Fruit fly (Drosophila melanogaster) whole organism, embryonic: Measurements from ENCODE around the gene CG16789.

Source experiments
- CG10654 ChIP-seq: fragments of 200-800 bp; sonication (Bioruptor generic); optimal IDR thresholded peaks from 2 replicates; lab custom pipeline; 2016; ENCODE audit warnings: missing biosample characterization, missing genetic modification characterization
- CG11504 ChIP-seq: fragments of 200-800 bp; sonication (Bioruptor generic); optimal IDR thresholded peaks from 3 replicates; lab custom pipeline; 2019; ENCODE audit warnings: missing biosample characterization, mild to moderate bottlenecking, missing genetic modification characterization, moderate library complexity
- CG11695 ChIP-seq: fragments of 200-800 bp; sonication (Bioruptor generic); IDR thresholded peaks from 3 replicates; pipeline ENCODE4 v1.3.6; 2022; ENCODE audit warnings: missing biosample characterization, missing genetic modification characterization
- CG12744 ChIP-seq: fragments of 200-800 bp; sonication (Bioruptor generic); optimal IDR thresholded peaks from 2 replicates; lab custom pipeline; 2016; ENCODE audit warnings: missing biosample characterization, missing genetic modification characterization
- CG14860 ChIP-seq: fragments of 200-800 bp; sonication (Bioruptor generic); IDR thresholded peaks from 3 replicates; pipeline ENCODE4 v1.3.6; 2022; ENCODE audit warnings: missing biosample characterization, missing genetic modification characterization; ENCODE audit not compliant: partially characterized antibody
- CG15696 ChIP-seq: fragments of 200-800 bp; sonication (Bioruptor generic); optimal IDR thresholded peaks from 2 replicates; lab custom pipeline; 2019; ENCODE audit warnings: missing biosample characterization, mild to moderate bottlenecking, missing genetic modification characterization, moderate library complexity
- CG1602 ChIP-seq: fragments of 200-800 bp; sonication (Bioruptor generic); optimal IDR thresholded peaks from 3 replicates; lab custom pipeline; 2016; ENCODE audit warnings: missing biosample characterization, missing genetic modification characterization
- CG31388 ChIP-seq: fragments of 200-800 bp; sonication (Bioruptor generic); optimal IDR thresholded peaks from 2 replicates; lab custom pipeline; 2016; ENCODE audit warnings: missing biosample characterization, missing genetic modification characterization
- CG3163 ChIP-seq: fragments of 200-800 bp; sonication (Bioruptor generic); optimal IDR thresholded peaks from 3 replicates; lab custom pipeline; 2016; ENCODE audit warnings: missing biosample characterization, missing genetic modification characterization
- CG33557 ChIP-seq: fragments of 200-800 bp; sonication (Bioruptor generic); optimal IDR thresholded peaks from 2 replicates; lab custom pipeline; 2019; ENCODE audit warnings: missing biosample characterization, mild to moderate bottlenecking, missing genetic modification characterization, moderate library complexity
- CG34224 ChIP-seq: fragments of 200-800 bp; sonication (Bioruptor generic); IDR thresholded peaks from 3 replicates; pipeline ENCODE4 v1.3.6; 2022; ENCODE audit warnings: missing biosample characterization, missing genetic modification characterization; ENCODE audit not compliant: partially characterized antibody
- CG4730 ChIP-seq: fragments of 200-800 bp; sonication (Bioruptor generic); IDR thresholded peaks from 2 replicates; pipeline ENCODE4 v1.3.6; 2022; ENCODE audit warnings: missing biosample characterization, missing genetic modification characterization
- CG6254 ChIP-seq: fragments of 200-800 bp; sonication (Bioruptor generic); optimal IDR thresholded peaks from 3 replicates; lab custom pipeline; 2017; ENCODE audit warnings: mild to moderate bottlenecking, missing biosample characterization, missing genetic modification reagents, missing genetic modification characterization
- CG7987 ChIP-seq: fragments of 200-800 bp; sonication (Bioruptor generic); optimal IDR thresholded peaks from 2 replicates; lab custom pipeline; 2018; ENCODE audit warnings: missing biosample characterization, mild to moderate bottlenecking, missing genetic modification characterization, moderate library complexity
- CG8290 ChIP-seq, 3 experiments: fragments of 200-800 bp; sonication (Bioruptor generic); optimal IDR thresholded peaks; 2 replicates each; lab custom pipeline; 2016 to 2019; ENCODE audit warnings: missing biosample characterization in 3 of 3, missing genetic modification characterization in 3 of 3, mild to moderate bottlenecking in 2 of 3, moderate library complexity in 1 of 3
- CG9876 ChIP-seq: fragments of 200-800 bp; sonication (Bioruptor generic); optimal IDR thresholded peaks from 2 replicates; lab custom pipeline; 2016; ENCODE audit warnings: missing biosample characterization, missing genetic modification characterization
- D19A ChIP-seq: fragments of 200-800 bp; optimal IDR thresholded peaks from 3 replicates; lab custom pipeline; 2019; ENCODE audit warnings: missing biosample characterization, mild to moderate bottlenecking, missing genetic modification characterization, moderate library complexity
- Ets65A ChIP-seq: fragments of 200-800 bp; sonication (Bioruptor generic); peaks from one replicate; lab custom pipeline; 2016; ENCODE audit warnings: missing biosample characterization, missing genetic modification characterization
- HLH3B ChIP-seq: fragments of 200-800 bp; sonication (Bioruptor generic); IDR thresholded peaks from 2 replicates; pipeline ENCODE4 v1.3.6; 2022; ENCODE audit warnings: missing biosample characterization, missing genetic modification characterization
- Hr78 ChIP-seq, 2 experiments: fragments of 200-800 bp in 1 of 2; fragments of >200 bp in 1 of 2; sonication (Bioruptor generic) in 1 of 2; optimal IDR thresholded peaks; 2 replicates each; lab custom pipeline; 2017 to 2019; ENCODE audit warnings: missing biosample characterization in 2 of 2, missing genetic modification characterization in 2 of 2, mild to moderate bottlenecking in 1 of 2, moderate library complexity in 1 of 2
- Jarid2 ChIP-seq: fragments of 200-800 bp; sonication (Bioruptor generic); optimal IDR thresholded peaks from 3 replicates; lab custom pipeline; 2017; ENCODE audit warnings: mild to moderate bottlenecking, missing biosample characterization, missing genetic modification reagents, missing genetic modification characterization
- Kr ChIP-seq: fragments of 200-800 bp; sonication (Bioruptor generic); optimal IDR thresholded peaks from 2 replicates; lab custom pipeline; 2017; ENCODE audit warnings: missing biosample characterization, mild to moderate bottlenecking, missing genetic modification characterization
- Med ChIP-seq: fragments of 200-800 bp; sonication (Bioruptor generic); peaks from one replicate; lab custom pipeline; 2016; ENCODE audit warnings: missing biosample characterization, missing genetic modification characterization, mild to moderate bottlenecking, inconsistent platforms, moderate library complexity
- Poxn ChIP-seq: fragments of 200-800 bp; sonication (Bioruptor generic); IDR thresholded peaks from 2 replicates; pipeline ENCODE4 v1.3.6; 2022; ENCODE audit warnings: missing biosample characterization, missing genetic modification characterization
- Spps ChIP-seq: fragments of 200-800 bp; sonication (Bioruptor generic); optimal IDR thresholded peaks from 2 replicates; lab custom pipeline; 2018; ENCODE audit warnings: missing biosample characterization, mild to moderate bottlenecking, missing genetic modification characterization
- TFAM ChIP-seq: fragments of 200-800 bp; sonication (Bioruptor generic); optimal IDR thresholded peaks from 2 replicates; lab custom pipeline; 2017; ENCODE audit warnings: missing biosample characterization, missing genetic modification characterization, inconsistent platforms
- Xrp1 ChIP-seq: fragments of 200-800 bp; sonication (Bioruptor generic); IDR thresholded peaks from 2 replicates; pipeline ENCODE4 v1.3.6; 2022; ENCODE audit warnings: missing biosample characterization, missing genetic modification characterization
- abd-A ChIP-seq: fragments of 200-800 bp; sonication (Bioruptor generic); optimal IDR thresholded peaks from 3 replicates; lab custom pipeline; 2019; ENCODE audit warnings: missing biosample characterization, mild to moderate bottlenecking, missing genetic modification characterization, moderate library complexity
- ac ChIP-seq: fragments of 200-800 bp; sonication (Bioruptor generic); optimal IDR thresholded peaks from 3 replicates; lab custom pipeline; 2017; ENCODE audit warnings: missing biosample characterization, mild to moderate bottlenecking, missing genetic modification characterization
- al ChIP-seq: fragments of 200-800 bp; sonication (Bioruptor generic); IDR thresholded peaks from 2 replicates; pipeline ENCODE4 v1.3.6; 2022; ENCODE audit warnings: missing biosample characterization, missing genetic modification characterization
- bigmax ChIP-seq: fragments of 200-800 bp; sonication (Bioruptor generic); optimal IDR thresholded peaks from 2 replicates; lab custom pipeline; 2018; ENCODE audit warnings: missing biosample characterization, mild to moderate bottlenecking, missing genetic modification characterization
- cwo ChIP-seq: fragments of 200-800 bp; sonication (Bioruptor generic); optimal IDR thresholded peaks from 3 replicates; lab custom pipeline; 2017; ENCODE audit warnings: missing biosample characterization, missing genetic modification characterization, mild to moderate bottlenecking, moderate library complexity, missing genetic modification reagents
- dmrt11E ChIP-seq: fragments of 200-800 bp; sonication (Bioruptor generic); optimal IDR thresholded peaks from 3 replicates; lab custom pipeline; 2018; ENCODE audit warnings: missing biosample characterization, mild to moderate bottlenecking, missing genetic modification characterization, moderate library complexity
- eyg ChIP-seq: fragments of 200-800 bp; sonication (Bioruptor generic); optimal IDR thresholded peaks from 3 replicates; lab custom pipeline; 2016; ENCODE audit warnings: missing biosample characterization, missing genetic modification characterization
- gem ChIP-seq: fragments of 200-800 bp; sonication (Bioruptor generic); optimal IDR thresholded peaks from 2 replicates; lab custom pipeline; 2019; ENCODE audit warnings: missing biosample characterization, mild to moderate bottlenecking, missing genetic modification characterization, moderate library complexity
- gfzf ChIP-seq: fragments of 200-800 bp; sonication (Bioruptor generic); optimal IDR thresholded peaks from 2 replicates; lab custom pipeline; 2016; ENCODE audit warnings: missing biosample characterization, mild to moderate bottlenecking, missing genetic modification characterization, moderate library complexity
- grn ChIP-seq: fragments of 200-800 bp; sonication (Bioruptor generic); optimal IDR thresholded peaks from 3 replicates; lab custom pipeline; 2017; ENCODE audit warnings: missing biosample characterization, missing genetic modification characterization
- lov ChIP-seq, 2 experiments: fragments of 200-800 bp in 1 of 2; fragments of >200 bp in 1 of 2; sonication (Bioruptor generic) in 1 of 2; IDR thresholded peaks in 1 of 2; optimal IDR thresholded peaks in 1 of 2; 2 replicates in 1 of 2; 3 replicates in 1 of 2; pipeline versions ENCODE4 v1.3.6 to Lab custom; 2017 to 2022; ENCODE audit warnings: missing biosample characterization in 1 of 2, missing genetic modification characterization in 1 of 2
- nerfin-2 ChIP-seq: fragments of 200-800 bp; sonication (Bioruptor generic); IDR thresholded peaks from 2 replicates; pipeline ENCODE4 v1.3.6; 2022; ENCODE audit warnings: missing biosample characterization, missing genetic modification characterization; ENCODE audit not compliant: partially characterized antibody
- nom ChIP-seq: fragments of 200-800 bp; sonication (Bioruptor generic); optimal IDR thresholded peaks from 2 replicates; lab custom pipeline; 2017; ENCODE audit warnings: missing biosample characterization, missing genetic modification characterization, mild to moderate bottlenecking, moderate library complexity, missing genetic modification reagents
- pzg ChIP-seq: fragments of 200-800 bp; sonication (Bioruptor generic); optimal IDR thresholded peaks from 3 replicates; lab custom pipeline; 2018; ENCODE audit warnings: missing biosample characterization, mild to moderate bottlenecking, missing genetic modification characterization, moderate library complexity
- rib ChIP-seq: fragments of 200-800 bp; sonication (Bioruptor generic); IDR thresholded peaks from 2 replicates; pipeline ENCODE4 v1.3.6; 2022; ENCODE audit warnings: missing biosample characterization, missing genetic modification characterization
- scrt ChIP-seq: fragments of 200-800 bp; sonication (Bioruptor generic); optimal IDR thresholded peaks from 2 replicates; lab custom pipeline; 2018; ENCODE audit warnings: missing biosample characterization, mild to moderate bottlenecking, missing genetic modification characterization, moderate library complexity
- sd ChIP-seq: fragments of 200-800 bp; sonication (Bioruptor generic); optimal IDR thresholded peaks from 3 replicates; lab custom pipeline; 2018; ENCODE audit warnings: missing biosample characterization, mild to moderate bottlenecking, missing genetic modification characterization, moderate library complexity
- sna ChIP-seq: fragments of 200-800 bp; sonication (Bioruptor generic); IDR thresholded peaks from 2 replicates; pipeline ENCODE4 v1.3.6; 2022; ENCODE audit warnings: missing biosample characterization, missing genetic modification characterization; ENCODE audit not compliant: partially characterized antibody
- tio ChIP-seq: fragments of 200-800 bp; sonication (Bioruptor generic); optimal IDR thresholded peaks from 2 replicates; lab custom pipeline; 2017; ENCODE audit warnings: missing biosample characterization, missing genetic modification characterization, inconsistent platforms
- z ChIP-seq: fragments of 200-800 bp; sonication (Bioruptor generic); IDR thresholded peaks from 3 replicates; pipeline ENCODE4 v1.3.6; 2022; ENCODE audit warnings: missing biosample characterization, missing genetic modification characterization
- zfh1 ChIP-seq: fragments of 200-800 bp; sonication (Bioruptor generic); IDR thresholded peaks from 3 replicates; pipeline ENCODE4 v1.3.6; 2022; ENCODE audit warnings: missing biosample characterization, missing genetic modification characterization
- zfh2 ChIP-seq: fragments of 200-800 bp; sonication (Bioruptor generic); optimal IDR thresholded peaks from 2 replicates; lab custom pipeline; 2016; ENCODE audit warnings: missing biosample characterization, missing genetic modification characterization

CG16789 gene

DNA sequence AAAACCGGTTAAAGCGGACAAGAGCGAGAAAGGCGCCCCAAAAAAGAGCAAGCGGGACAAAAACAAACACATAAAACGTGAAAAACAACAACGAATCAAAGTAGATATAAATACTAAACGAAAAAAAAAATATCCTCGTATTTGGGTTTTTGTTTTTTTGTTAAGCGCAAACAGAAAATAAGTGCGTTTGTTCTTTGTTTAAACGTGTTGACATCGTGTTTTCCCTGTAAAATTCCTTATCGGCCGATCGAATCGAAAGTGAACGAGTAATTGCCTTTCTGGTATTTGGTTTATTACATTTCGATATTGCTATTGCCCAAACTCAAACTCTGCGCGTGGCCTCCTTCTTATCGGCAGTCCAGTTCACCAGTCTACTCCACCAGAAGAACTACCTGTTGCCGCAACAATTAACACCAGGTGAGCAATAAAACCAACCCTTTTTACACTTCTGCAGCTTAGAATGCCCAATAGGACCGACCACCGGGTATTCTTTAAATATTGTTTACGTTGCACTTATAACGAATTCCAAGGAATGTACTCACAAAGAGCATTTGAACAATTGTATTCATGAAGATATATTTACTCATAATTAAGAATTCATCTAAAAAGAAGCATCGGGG is 25.9 kb downstream of the CG16789 start (continued):
- no peak for TF ChIP-seq nerfin-2 (GFP tag; lab: Robert Waterston, UW)
- no peak for TF ChIP-seq CG31388 (GFP tag; lab: Kevin White, UChicago)
- TF ChIP-seq TFAM, result no peak
- TF ChIP-seq CG33557 (GFP tag; lab: Kevin White, UChicago), result no peak
- no peak for TF ChIP-seq cwo
- no peak for TF ChIP-seq tio (GFP tag; lab: Kevin White, UChicago)
- TF ChIP-seq lov (optimal IDR thresholded peaks at IDR 0.05; lab: Kevin White, UChicago), result no peak
- TF ChIP-seq lov (GFP tag; IDR thresholded peaks at IDR 0.05; lab: Robert Waterston, UW), result no peak
- no peak for TF ChIP-seq CG9876 (GFP tag; lab: Kevin White, UChicago)
- TF ChIP-seq CG34224 (GFP tag; lab: Robert Waterston, UW), result no peak
- no peak for TF ChIP-seq eyg
- no peak for TF ChIP-seq CG12744 (GFP tag; lab: Kevin White, UChicago)
- TF ChIP-seq abd-A (tag; lab: Kevin White, UChicago), result no peak
- no peak for TF ChIP-seq CG10654 (GFP tag; lab: Kevin White, UChicago)
- peak; percentile 10 for TF ChIP-seq gem (tag; lab: Kevin White, UChicago)
- TF ChIP-seq sna (GFP tag; lab: Robert Waterston, UW), result no peak
- TF ChIP-seq dmrt11E, result peak; percentile 14
- TF ChIP-seq ac (GFP tag; lab: Kevin White, UChicago), result no peak
- peak; percentile 3 for TF ChIP-seq CG15696 (tag; lab: Kevin White, UChicago)
- peak; percentile 88 for TF ChIP-seq D19A
- no peak for TF ChIP-seq rib (GFP tag; lab: Robert Waterston, UW)
- TF ChIP-seq bigmax (GFP tag; lab: Kevin White, UChicago), result no peak
- no peak for TF ChIP-seq pzg (GFP tag; lab: Kevin White, UChicago)
- TF ChIP-seq Hr78 (GFP tag; optimal IDR thresholded peaks at IDR 0.05; lab: Kevin White, UChicago), result no peak
- no peak for TF ChIP-seq Ets65A (GFP tag; lab: Kevin White, UChicago)
- TF ChIP-seq Poxn (GFP tag; lab: Robert Waterston, UW), result no peak
- TF ChIP-seq CG11504 (tag; lab: Kevin White, UChicago), result peak; percentile 4
- no peak for TF ChIP-seq z (GFP tag; lab: Robert Waterston, UW)
- peak; percentile 16 for TF ChIP-seq nom (GFP tag; lab: Kevin White, UChicago)
- TF ChIP-seq CG11695 (GFP tag; lab: Robert Waterston, UW), result no peak
- TF ChIP-seq Spps (tag; lab: Kevin White, UChicago), result no peak
- TF ChIP-seq Jarid2 (GFP tag; lab: Kevin White, UChicago), result no peak
- no peak for TF ChIP-seq HLH3B (GFP tag; lab: Robert Waterston, UW)
- TF ChIP-seq CG14860, result no peak
- no peak for TF ChIP-seq scrt (GFP tag; lab: Kevin White, UChicago)
- TF ChIP-seq CG7987 (GFP tag; lab: Kevin White, UChicago), result no peak
- TF ChIP-seq gfzf, result no peak
- TF ChIP-seq Med, result peak; percentile 71
- TF ChIP-seq Kr (GFP tag; lab: Kevin White, UChicago), result peak; percentile 63
- no peak for TF ChIP-seq zfh2 (GFP tag; lab: Kevin White, UChicago)
- no peak for TF ChIP-seq zfh1
- TF ChIP-seq sd (tag; lab: Kevin White, UChicago), result peak; percentile 71
- no peak for TF ChIP-seq CG4730 (GFP tag; lab: Robert Waterston, UW)
- no peak for TF ChIP-seq CG8290 (GFP tag; optimal IDR thresholded peaks at IDR 0.05; lab: Kevin White, UChicago)
- TF ChIP-seq CG8290 (tag; optimal IDR thresholded peaks at IDR 0.05; lab: Kevin White, UChicago), result no peak
- TF ChIP-seq al (GFP tag; lab: Robert Waterston, UW), result no peak
- no peak for TF ChIP-seq CG6254 (GFP tag; lab: Kevin White, UChicago)
- no peak for TF ChIP-seq CG1602 (GFP tag; lab: Kevin White, UChicago)
- peak; percentile 79 for TF ChIP-seq grn (GFP tag; lab: Kevin White, UChicago)
- no peak for TF ChIP-seq Xrp1
- TF ChIP-seq CG3163 (GFP tag; lab: Kevin White, UChicago), result no peak
